Worm (Caenorhabditis elegans): ENCODE measurements around the gene T27E7.5.
A peak's percentile ranks its signal among the peaks of the same experiment; 100 is the strongest.

DNA sequence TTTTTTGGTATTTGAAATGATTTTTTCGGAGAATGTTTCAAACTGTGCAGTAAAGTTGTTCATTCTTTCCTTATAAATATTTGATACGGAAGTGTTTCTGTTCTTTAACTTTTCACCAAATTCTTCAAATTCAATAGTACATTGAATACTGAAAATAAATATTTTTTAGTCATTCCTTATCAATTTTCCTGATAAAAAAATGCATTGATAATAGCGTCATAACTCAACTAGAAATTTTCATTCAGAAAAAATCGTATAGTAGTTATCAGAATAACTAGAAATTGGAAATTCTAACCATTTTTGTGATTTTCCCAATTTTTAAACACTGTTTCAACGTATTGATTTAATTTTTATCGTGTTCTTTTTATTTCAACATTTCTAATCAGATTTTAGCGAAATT is 22.3 kb downstream of the T27E7.5 start:
- TF ChIP-seq snpc-4 (tag; optimal IDR thresholded peaks at IDR 0.05), result no peak
- no peak for TF ChIP-seq fkh-10 (GFP tag; optimal IDR thresholded peaks at IDR 0.05)
- TF ChIP-seq pha-4 (GFP tag; IDR thresholded peaks at IDR 0.05), result no peak
- TF ChIP-seq pha-4 (tag; optimal IDR thresholded peaks at IDR 0.05), result no peak
- no peak for TF ChIP-seq nhr-11 (tag; optimal IDR thresholded peaks at IDR 0.05)
- TF ChIP-seq tra-1 (GFP tag; IDR thresholded peaks at IDR 0.05), result no peak
- no peak for TF ChIP-seq aly-2 (tag; optimal IDR thresholded peaks at IDR 0.05)
- TF ChIP-seq egl-43 (GFP tag; IDR thresholded peaks at IDR 0.05), result no peak
- no peak for TF ChIP-seq Y48G9A.11 (GFP tag; IDR thresholded peaks at IDR 0.05)
- TF ChIP-seq unc-39 (tag; optimal IDR thresholded peaks at IDR 0.05), result no peak
- TF ChIP-seq aha-1 (tag), result no peak
- TF ChIP-seq ztf-7 (tag; optimal IDR thresholded peaks at IDR 0.05), result no peak
- TF ChIP-seq F49E8.2 (tag; optimal IDR thresholded peaks at IDR 0.05; ENCODE audit: borderline replicate concordance), result no peak
- no peak for TF ChIP-seq nhr-237 (tag; optimal IDR thresholded peaks at IDR 0.05)
- TF ChIP-seq pqm-1 (tag; optimal IDR thresholded peaks at IDR 0.05), result peak; percentile 50
